Worm (Caenorhabditis elegans): ENCODE measurements around the gene Y56A3A.31.

DNA sequence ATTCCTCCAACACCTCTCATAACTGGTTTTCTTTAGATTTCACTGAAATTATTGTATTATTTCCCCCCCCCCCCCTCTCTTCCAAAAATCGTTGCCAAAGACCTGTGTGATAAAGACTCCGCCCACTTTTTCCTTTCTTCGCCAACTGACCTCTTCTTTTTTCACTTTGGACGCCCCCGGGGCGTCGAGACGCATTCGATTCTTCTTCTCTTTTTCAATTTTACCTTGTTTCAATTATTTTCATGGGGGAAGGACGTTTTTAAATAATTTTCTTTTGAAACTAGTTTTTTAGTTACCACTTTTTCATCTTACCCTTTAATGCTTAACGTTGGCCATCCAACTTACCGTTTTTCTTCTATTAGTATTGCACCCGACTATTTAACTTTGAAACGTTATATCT is 43.7 kb downstream of the Y56A3A.31 start:
- TF ChIP-seq C17E4.6 (GFP tag; IDR thresholded peaks at IDR 0.05): no peak
- TF ChIP-seq repo-1 (tag; optimal IDR thresholded peaks at IDR 0.05): no peak
- TF ChIP-seq ama-1 (optimal IDR thresholded peaks at IDR 0.05): no peak
- no peak for TF ChIP-seq ama-1 (GFP tag; optimal IDR thresholded peaks at IDR 0.05)
- TF ChIP-seq sptf-2 (GFP tag; optimal IDR thresholded peaks at IDR 0.05): no peak
- TF ChIP-seq cebp-1 (GFP tag; IDR thresholded peaks at IDR 0.05): no peak
- TF ChIP-seq cebp-1 (tag; optimal IDR thresholded peaks at IDR 0.05): no peak
- no peak for TF ChIP-seq tlf-1 (GFP tag; optimal IDR thresholded peaks at IDR 0.05)
- TF ChIP-seq mel-28 (tag; optimal IDR thresholded peaks at IDR 0.05; ENCODE audit: borderline replicate concordance): no peak
- TF ChIP-seq F49E8.2 (tag; optimal IDR thresholded peaks at IDR 0.05; ENCODE audit: insufficient read depth): no peak
- TF ChIP-seq die-1 (tag; optimal IDR thresholded peaks at IDR 0.05): no peak
- TF ChIP-seq zim-3 (tag; optimal IDR thresholded peaks at IDR 0.05): no peak
- TF ChIP-seq efl-1 (GFP tag; optimal IDR thresholded peaks at IDR 0.05): no peak
- TF ChIP-seq snpc-1.3 (tag; optimal IDR thresholded peaks at IDR 0.05; ENCODE audit: insufficient read depth): no peak
- TF ChIP-seq zfh-2 (GFP tag; conservative IDR thresholded peaks at IDR 0.05): no peak
